Fruit fly (Drosophila melanogaster) whole organism, embryonic: Measurements from ENCODE around the gene CG3726.
A peak's percentile ranks its signal among the peaks of the same experiment; 100 is the strongest.

Experiments
- Blimp-1 ChIP-seq: fragments of 200-800 bp; sonication (Bioruptor generic); optimal IDR thresholded peaks from 3 replicates; lab custom pipeline; 2018; ENCODE audit warnings: missing biosample characterization, missing genetic modification characterization, mild to moderate bottlenecking, moderate library complexity, missing genetic modification reagents
- CG10147 ChIP-seq: fragments of 200-800 bp; sonication (Bioruptor generic); optimal IDR thresholded peaks from 2 replicates; lab custom pipeline; 2019; ENCODE audit warnings: missing biosample characterization, mild to moderate bottlenecking, missing genetic modification characterization, moderate library complexity
- CG10654 ChIP-seq: fragments of 200-800 bp; sonication (Bioruptor generic); optimal IDR thresholded peaks from 2 replicates; lab custom pipeline; 2016; ENCODE audit warnings: missing biosample characterization, missing genetic modification characterization
- CG12744 ChIP-seq: fragments of 200-800 bp; sonication (Bioruptor generic); optimal IDR thresholded peaks from 2 replicates; lab custom pipeline; 2016; ENCODE audit warnings: missing biosample characterization, missing genetic modification characterization
- CG14014 ChIP-seq: fragments of 200-800 bp; sonication (Bioruptor generic); IDR thresholded peaks from 2 replicates; pipeline ENCODE4 v1.3.6; 2022; ENCODE audit warnings: missing biosample characterization, missing genetic modification characterization
- CG15514 ChIP-seq: fragments of 200-800 bp; sonication (Bioruptor generic); optimal IDR thresholded peaks from 3 replicates; lab custom pipeline; 2017; ENCODE audit warnings: missing biosample characterization, missing genetic modification characterization, mild to moderate bottlenecking, moderate library complexity, missing genetic modification reagents
- CG17328 ChIP-seq: fragments of 200-800 bp; sonication (Bioruptor generic); IDR thresholded peaks from 2 replicates; pipeline ENCODE4 v1.3.6; 2022; ENCODE audit warnings: missing biosample characterization, missing genetic modification characterization
- CG17568 ChIP-seq: fragments of 200-800 bp; sonication (Bioruptor generic); optimal IDR thresholded peaks from 2 replicates; lab custom pipeline; 2018; ENCODE audit warnings: missing biosample characterization, mild to moderate bottlenecking, missing genetic modification characterization, moderate library complexity
- CG17829 ChIP-seq: fragments of 200-800 bp; optimal IDR thresholded peaks from 2 replicates; lab custom pipeline; 2019; ENCODE audit warnings: missing biosample characterization, mild to moderate bottlenecking, missing genetic modification characterization, moderate library complexity
- CG18262 ChIP-seq: fragments of 200-800 bp; optimal IDR thresholded peaks from 3 replicates; lab custom pipeline; 2019; ENCODE audit warnings: missing biosample characterization, mild to moderate bottlenecking, missing genetic modification characterization, moderate library complexity
- CG3281 ChIP-seq: fragments of 200-800 bp; sonication (Bioruptor generic); optimal IDR thresholded peaks from 3 replicates; lab custom pipeline; 2017; ENCODE audit warnings: missing biosample characterization, mild to moderate bottlenecking, missing genetic modification characterization
- CG34224 ChIP-seq: fragments of 200-800 bp; sonication (Bioruptor generic); IDR thresholded peaks from 3 replicates; pipeline ENCODE4 v1.3.6; 2022; ENCODE audit warnings: missing biosample characterization, missing genetic modification characterization; ENCODE audit not compliant: partially characterized antibody
- CG34376 ChIP-seq: fragments of 200-800 bp; sonication (Bioruptor generic); optimal IDR thresholded peaks from 2 replicates; lab custom pipeline; 2018; ENCODE audit warnings: missing biosample characterization, mild to moderate bottlenecking, missing genetic modification characterization
- CG7372 ChIP-seq: fragments of 200-800 bp; sonication (Bioruptor generic); IDR thresholded peaks from 2 replicates; pipeline ENCODE4 v1.3.6; 2022; ENCODE audit warnings: missing biosample characterization, missing genetic modification characterization
- D ChIP-seq, 2 experiments: fragments of 200-800 bp in 1 of 2; fragments of >200 bp in 1 of 2; sonication (Bioruptor generic) in 1 of 2; optimal IDR thresholded peaks; 2 replicates in 1 of 2; 3 replicates in 1 of 2; lab custom pipeline; 2017; ENCODE audit warnings: mild to moderate bottlenecking in 1 of 2, missing biosample characterization in 1 of 2, missing genetic modification characterization in 1 of 2, missing genetic modification reagents in 1 of 2
- Dad ChIP-seq: fragments of 200-800 bp; sonication (Bioruptor generic); optimal IDR thresholded peaks from 3 replicates; lab custom pipeline; 2016; ENCODE audit warnings: missing biosample characterization, missing genetic modification characterization
- Dfd ChIP-seq, 2 experiments: fragments of >200 bp; optimal IDR thresholded peaks; 2 replicates each; lab custom pipeline; 2017; ENCODE audit warnings: missing biosample characterization in 2 of 2, missing genetic modification characterization in 2 of 2
- Dip3 ChIP-seq: fragments of 200-800 bp; sonication (Bioruptor generic); optimal IDR thresholded peaks from 3 replicates; lab custom pipeline; 2016; ENCODE audit warnings: missing biosample characterization, missing genetic modification characterization
- H2.0 ChIP-seq: fragments of 200-800 bp; sonication (Bioruptor generic); IDR thresholded peaks from 2 replicates; pipeline ENCODE4 v1.3.6; 2022; ENCODE audit warnings: missing biosample characterization, missing genetic modification characterization
- Hr39 ChIP-seq: fragments of >200 bp; optimal IDR thresholded peaks from 2 replicates; lab custom pipeline; 2017
- Max ChIP-seq: fragments of 200-800 bp; sonication (Bioruptor generic); optimal IDR thresholded peaks from 2 replicates; lab custom pipeline; 2016; ENCODE audit warnings: missing biosample characterization, mild to moderate bottlenecking, missing genetic modification characterization
- Myb ChIP-seq: fragments of 200-800 bp; sonication (Bioruptor generic); optimal IDR thresholded peaks from 2 replicates; lab custom pipeline; 2016; ENCODE audit warnings: missing biosample characterization, missing genetic modification characterization
- Side ChIP-seq: fragments of 200-800 bp; sonication (Bioruptor generic); optimal IDR thresholded peaks from 2 replicates; lab custom pipeline; 2016; ENCODE audit warnings: missing biosample characterization, missing genetic modification characterization
- Sry-β ChIP-seq: fragments of 200-800 bp; sonication (Bioruptor generic); optimal IDR thresholded peaks from 2 replicates; lab custom pipeline; 2018; ENCODE audit warnings: missing biosample characterization, mild to moderate bottlenecking, missing genetic modification characterization, moderate library complexity
- ara ChIP-seq: fragments of 200-800 bp; sonication (Bioruptor generic); IDR thresholded peaks from 2 replicates; pipeline ENCODE4 v1.3.6; 2022; ENCODE audit warnings: missing biosample characterization, missing genetic modification characterization
- az2 ChIP-seq: fragments of 200-800 bp; sonication (Bioruptor generic); optimal IDR thresholded peaks from 3 replicates; lab custom pipeline; 2016; ENCODE audit warnings: missing biosample characterization, missing genetic modification characterization
- bowl ChIP-seq: fragments of 200-800 bp; sonication (Bioruptor generic); IDR thresholded peaks from 2 replicates; pipeline ENCODE4 v1.3.6; 2022; ENCODE audit warnings: missing biosample characterization, missing genetic modification characterization
- cas ChIP-seq: fragments of 200-800 bp; sonication (Bioruptor generic); IDR thresholded peaks from 2 replicates; pipeline ENCODE4 v1.3.6; 2022; ENCODE audit warnings: missing biosample characterization, missing genetic modification characterization
- chinmo ChIP-seq: fragments of 200-800 bp; sonication (Bioruptor generic); IDR thresholded peaks from 4 replicates; pipeline ENCODE4 v1.3.6; 2022; ENCODE audit warnings: missing biosample characterization, missing genetic modification characterization; ENCODE audit not compliant: partially characterized antibody
- ci ChIP-seq: fragments of 200-800 bp; sonication (Bioruptor generic); IDR thresholded peaks from 3 replicates; pipeline ENCODE4 v1.3.6; 2022; ENCODE audit warnings: missing biosample characterization, missing genetic modification characterization
- cwo ChIP-seq: fragments of 200-800 bp; sonication (Bioruptor generic); optimal IDR thresholded peaks from 3 replicates; lab custom pipeline; 2017; ENCODE audit warnings: missing biosample characterization, missing genetic modification characterization, mild to moderate bottlenecking, moderate library complexity, missing genetic modification reagents
- emc ChIP-seq: fragments of 200-800 bp; sonication (Bioruptor generic); optimal IDR thresholded peaks from 2 replicates; lab custom pipeline; 2016; ENCODE audit warnings: missing biosample characterization, missing genetic modification characterization
- ems ChIP-seq: fragments of 200-800 bp; sonication (Bioruptor generic); optimal IDR thresholded peaks from 3 replicates; lab custom pipeline; 2016; ENCODE audit warnings: missing biosample characterization, missing genetic modification characterization
- exex ChIP-seq: fragments of 200-800 bp; sonication (Bioruptor generic); optimal IDR thresholded peaks from 4 replicates; lab custom pipeline; 2018; ENCODE audit warnings: missing biosample characterization, mild to moderate bottlenecking, missing genetic modification characterization, moderate library complexity
- ftz-f1 ChIP-seq: fragments of 200-800 bp; sonication (Bioruptor generic); optimal IDR thresholded peaks from 2 replicates; lab custom pipeline; 2016; ENCODE audit warnings: missing biosample characterization, missing genetic modification characterization
- fu2 ChIP-seq: fragments of 200-800 bp; sonication (Bioruptor generic); optimal IDR thresholded peaks from 2 replicates; lab custom pipeline; 2016; ENCODE audit warnings: missing biosample characterization, missing genetic modification characterization
- gce ChIP-seq: fragments of 200-800 bp; sonication (Bioruptor generic); IDR thresholded peaks from 3 replicates; pipeline ENCODE4 v1.3.6; 2022; ENCODE audit warnings: missing biosample characterization, missing genetic modification characterization
- gfzf ChIP-seq: fragments of 200-800 bp; sonication (Bioruptor generic); optimal IDR thresholded peaks from 2 replicates; lab custom pipeline; 2016; ENCODE audit warnings: missing biosample characterization, mild to moderate bottlenecking, missing genetic modification characterization, moderate library complexity
- hb ChIP-seq: fragments of 200-800 bp; sonication (Bioruptor generic); IDR thresholded peaks from 3 replicates; pipeline ENCODE4 v1.3.6; 2022; ENCODE audit warnings: missing biosample characterization, missing genetic modification characterization; ENCODE audit not compliant: partially characterized antibody
- ken ChIP-seq: fragments of 200-800 bp; sonication (Bioruptor generic); IDR thresholded peaks from 3 replicates; pipeline ENCODE4 v1.3.6; 2022; ENCODE audit warnings: missing biosample characterization, missing genetic modification characterization
- klu ChIP-seq: fragments of 200-800 bp; sonication (Bioruptor generic); IDR thresholded peaks from 2 replicates; pipeline ENCODE4 v1.3.6; 2022; ENCODE audit warnings: missing biosample characterization, missing genetic modification characterization
- lbe ChIP-seq: fragments of 200-800 bp; sonication (Bioruptor generic); optimal IDR thresholded peaks from 2 replicates; lab custom pipeline; 2016; ENCODE audit warnings: missing biosample characterization, mild to moderate bottlenecking, missing genetic modification characterization
- nerfin-2 ChIP-seq: fragments of 200-800 bp; sonication (Bioruptor generic); IDR thresholded peaks from 2 replicates; pipeline ENCODE4 v1.3.6; 2022; ENCODE audit warnings: missing biosample characterization, missing genetic modification characterization; ENCODE audit not compliant: partially characterized antibody
- p53 ChIP-seq: fragments of 200-800 bp; sonication (Bioruptor generic); optimal IDR thresholded peaks from 2 replicates; lab custom pipeline; 2016; ENCODE audit warnings: missing biosample characterization, missing genetic modification characterization
- pan ChIP-seq, 4 experiments: fragments of >200 bp in 3 of 4; fragments of 200-800 bp in 1 of 4; sonication (Bioruptor generic) in 1 of 4; optimal IDR thresholded peaks in 3 of 4; IDR thresholded peaks in 1 of 4; 2 replicates each; pipeline versions ENCODE4 v1.3.6 to Lab custom; 2017 to 2022; ENCODE audit warnings: missing biosample characterization in 2 of 4, missing genetic modification characterization in 2 of 4, mixed read lengths in 1 of 4
- pum ChIP-seq: fragments of 200-800 bp; sonication (Bioruptor generic); optimal IDR thresholded peaks from 2 replicates; lab custom pipeline; 2016; ENCODE audit warnings: missing biosample characterization, missing genetic modification characterization
- ro ChIP-seq: fragments of 200-800 bp; sonication (Bioruptor generic); IDR thresholded peaks from 2 replicates; pipeline ENCODE4 v1.3.6; 2022; ENCODE audit warnings: missing biosample characterization, missing genetic modification characterization
- seq ChIP-seq: fragments of 200-800 bp; sonication (Bioruptor generic); IDR thresholded peaks from 2 replicates; pipeline ENCODE4 v1.3.6; 2022; ENCODE audit warnings: missing biosample characterization, missing genetic modification characterization
- so ChIP-seq: fragments of 200-800 bp; sonication (Bioruptor generic); IDR thresholded peaks from 3 replicates; pipeline ENCODE4 v1.3.6; 2022; ENCODE audit warnings: missing biosample characterization, missing genetic modification characterization
- yki ChIP-seq: fragments of >200 bp; optimal IDR thresholded peaks from 3 replicates; lab custom pipeline; 2018

Gene CG3726

DNA sequence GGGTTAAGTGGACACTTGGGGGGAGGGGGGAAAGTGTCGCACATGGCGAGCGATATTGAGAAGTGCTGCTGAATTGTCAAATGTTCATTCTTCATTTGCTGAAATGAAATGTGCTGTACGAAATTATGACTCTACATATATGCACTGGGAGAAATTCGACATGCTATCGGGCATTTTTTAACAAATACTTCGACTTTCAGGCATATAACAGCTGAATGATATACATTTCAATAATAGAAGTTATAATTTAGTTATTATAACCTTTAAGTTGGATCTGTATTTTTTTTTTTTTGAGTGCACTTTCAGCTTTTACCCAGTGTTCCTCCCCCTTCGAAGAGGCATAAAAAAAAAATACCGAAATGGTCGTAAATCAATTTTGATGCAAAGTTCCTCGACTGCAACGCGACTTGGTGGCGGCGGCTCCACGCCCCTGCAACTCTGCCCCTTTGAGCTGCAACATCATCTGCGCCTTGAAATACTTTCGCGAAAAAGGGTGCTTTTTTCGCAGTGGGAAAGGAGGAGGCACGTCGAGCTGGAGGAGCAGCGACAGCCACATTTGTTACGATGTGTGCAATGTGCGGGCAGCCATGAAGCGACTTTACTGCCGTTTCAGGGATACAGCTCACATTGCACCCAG lies 56.6 kb downstream of the CG3726 start (continued):
- TF ChIP-seq pan (optimal IDR thresholded peaks at IDR 0.05; lab: Kevin White, UChicago) (no peak), pan (GFP tag; optimal IDR thresholded peaks at IDR 0.05 in 1 of 2, IDR thresholded peaks at IDR 0.05 in 1 of 2) (peak in 1 of 2 experiments; percentile 55), CG10147 (GFP tag; lab: Kevin White, UChicago) (no peak), bowl (GFP tag; lab: Robert Waterston, UW) (no peak), ro (GFP tag; lab: Robert Waterston, UW) (no peak), yki (lab: Kevin White, UChicago) (no peak), CG15514 (no peak), ci (GFP tag; lab: Robert Waterston, UW) (peak; percentile 60; the same call in 2 of the 3 replicates), CG14014 (GFP tag; lab: Robert Waterston, UW) (no peak), D (optimal IDR thresholded peaks at IDR 0.05; lab: Kevin White, UChicago) (no peak), D (GFP tag; optimal IDR thresholded peaks at IDR 0.05; lab: Kevin White, UChicago) (no peak), CG17328 (GFP tag; lab: Robert Waterston, UW) (peak; percentile 47; the same call in 1 of the 2 replicates), Dip3 (GFP tag; lab: Kevin White, UChicago) (no peak), Max (GFP tag; lab: Kevin White, UChicago) (no peak), pum (GFP tag; lab: Kevin White, UChicago) (no peak), az2 (GFP tag; lab: Kevin White, UChicago) (peak; percentile 30), CG10654 (GFP tag; lab: Kevin White, UChicago) (peak; percentile 12), CG17568 (GFP tag; lab: Kevin White, UChicago) (no peak), H2.0 (GFP tag; lab: Robert Waterston, UW) (peak; percentile 41), CG7372 (GFP tag; lab: Robert Waterston, UW) (no peak), CG12744 (GFP tag; lab: Kevin White, UChicago) (no peak), Dfd (GFP tag; optimal IDR thresholded peaks at IDR 0.05; lab: Kevin White, UChicago) (no peak), gce (0 out of 3 replicates have a peak, but pooled peaks have one; percentile 11), Blimp-1 (GFP tag; lab: Kevin White, UChicago) (peak; percentile 48), nerfin-2 (GFP tag; lab: Robert Waterston, UW) (no peak), Myb (GFP tag; lab: Kevin White, UChicago) (no peak), CG34224 (GFP tag; lab: Robert Waterston, UW) (no peak), so (GFP tag; lab: Robert Waterston, UW) (no peak), cas (GFP tag; lab: Robert Waterston, UW) (no peak), emc (no peak), seq (GFP tag; lab: Robert Waterston, UW) (peak; percentile 46; the same call in 1 of the 2 replicates), Dad (GFP tag; lab: Kevin White, UChicago) (no peak), CG17829 (peak; percentile 22), CG34376 (GFP tag; lab: Kevin White, UChicago) (no peak), hb (GFP tag; lab: Robert Waterston, UW) (no peak), ems (GFP tag; lab: Kevin White, UChicago) (no peak), Sry-β (GFP tag; lab: Kevin White, UChicago) (no peak), CG18262 (tag; lab: Kevin White, UChicago) (peak; percentile 35), klu (GFP tag; lab: Robert Waterston, UW) (no peak), ken (GFP tag; lab: Robert Waterston, UW) (no peak), exex (tag; lab: Kevin White, UChicago) (no peak), CG3281 (GFP tag; lab: Kevin White, UChicago) (no peak), gfzf (GFP tag; lab: Kevin White, UChicago) (no peak), p53 (no peak), chinmo (GFP tag; lab: Robert Waterston, UW) (no peak), fu2 (GFP tag; lab: Kevin White, UChicago) (no peak), cwo (GFP tag; lab: Kevin White, UChicago) (no peak), ftz-f1 (no peak), lbe (GFP tag; lab: Kevin White, UChicago) (no peak), Side (GFP tag; lab: Kevin White, UChicago) (no peak), Hr39 (lab: Kevin White, UChicago) (no peak), ara (GFP tag; lab: Robert Waterston, UW) (peak; percentile 50; the same call in 1 of the 2 replicates)
